Worm (Caenorhabditis elegans) whole organism, late embryonic: ENCODE data around the gene K06G5.3.

ENCODE experiments used
- ceh-34 ChIP-seq: sonication (generic microtip); optimal IDR thresholded peaks from 2 replicates; lab custom pipeline; 2016; ENCODE audit warnings: mild to moderate bottlenecking, missing genetic modification characterization, missing compliant biosample characterization
- lim-6 ChIP-seq: sonication (generic microtip); optimal IDR thresholded peaks from 2 replicates; lab custom pipeline; 2016; ENCODE audit warnings: missing genetic modification characterization, missing compliant biosample characterization

DNA sequence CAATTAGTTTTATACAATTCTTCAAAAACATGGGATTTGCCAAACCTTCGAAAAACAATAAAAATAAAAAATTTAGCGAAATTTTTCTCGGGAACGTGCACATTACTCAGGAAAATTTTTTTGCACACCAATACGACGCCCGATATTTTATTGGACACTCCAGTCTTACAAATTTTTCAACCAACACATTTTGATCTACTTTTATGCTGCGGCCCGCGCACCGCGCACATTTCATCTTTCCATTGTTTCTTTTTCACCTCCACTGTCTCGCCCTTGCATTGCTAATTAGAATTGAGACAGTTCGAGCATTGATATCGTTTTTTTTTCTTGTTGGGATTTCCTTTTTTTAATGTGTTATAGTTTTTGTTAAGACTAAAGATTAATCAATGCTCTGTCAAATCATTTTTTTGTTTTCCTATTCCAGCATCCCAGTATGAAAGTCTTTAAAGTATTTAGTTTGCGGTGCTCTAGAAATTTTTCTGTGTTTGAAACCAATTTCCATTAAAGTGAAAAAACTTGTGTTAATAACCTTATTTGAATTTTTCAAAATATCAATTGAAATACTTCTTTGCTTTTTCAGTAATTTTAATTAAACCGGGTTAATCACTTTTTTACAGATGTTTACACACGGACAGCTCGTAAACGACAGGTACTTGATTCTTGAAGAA lies 24.5 kb upstream of the K06G5.3 start, which contains the start of gene K04C1.5:
- TF ChIP-seq lim-6 (tag; lab: Kevin White, UChicago) (no peak), ceh-34 (tag; lab: Kevin White, UChicago) (no peak)
